Fruit fly (Drosophila melanogaster) whole organism, larva: ENCODE data around the gene kin17.

Experiments used
- noc ChIP-seq: fragments of 200-800 bp; sonication (Bioruptor generic); optimal IDR thresholded peaks from 3 replicates; lab custom pipeline; 2019; ENCODE audit warnings: missing biosample characterization, mild to moderate bottlenecking, missing genetic modification characterization, moderate library complexity

kin17 gene

dm6 chr3L:20403493-20404379 lies 47.1 kb downstream of the kin17 start:
- TF ChIP-seq noc: no peak

- TF ChIP-seq noc: no peak
Measured at dm6 chr3L:20404515-20404914, 47.9 kb downstream of the kin17 start.

dm6 chr3L:20405337-20405887 lies 48.8 kb downstream of the kin17 start:
- no peak for TF ChIP-seq noc

DNA sequence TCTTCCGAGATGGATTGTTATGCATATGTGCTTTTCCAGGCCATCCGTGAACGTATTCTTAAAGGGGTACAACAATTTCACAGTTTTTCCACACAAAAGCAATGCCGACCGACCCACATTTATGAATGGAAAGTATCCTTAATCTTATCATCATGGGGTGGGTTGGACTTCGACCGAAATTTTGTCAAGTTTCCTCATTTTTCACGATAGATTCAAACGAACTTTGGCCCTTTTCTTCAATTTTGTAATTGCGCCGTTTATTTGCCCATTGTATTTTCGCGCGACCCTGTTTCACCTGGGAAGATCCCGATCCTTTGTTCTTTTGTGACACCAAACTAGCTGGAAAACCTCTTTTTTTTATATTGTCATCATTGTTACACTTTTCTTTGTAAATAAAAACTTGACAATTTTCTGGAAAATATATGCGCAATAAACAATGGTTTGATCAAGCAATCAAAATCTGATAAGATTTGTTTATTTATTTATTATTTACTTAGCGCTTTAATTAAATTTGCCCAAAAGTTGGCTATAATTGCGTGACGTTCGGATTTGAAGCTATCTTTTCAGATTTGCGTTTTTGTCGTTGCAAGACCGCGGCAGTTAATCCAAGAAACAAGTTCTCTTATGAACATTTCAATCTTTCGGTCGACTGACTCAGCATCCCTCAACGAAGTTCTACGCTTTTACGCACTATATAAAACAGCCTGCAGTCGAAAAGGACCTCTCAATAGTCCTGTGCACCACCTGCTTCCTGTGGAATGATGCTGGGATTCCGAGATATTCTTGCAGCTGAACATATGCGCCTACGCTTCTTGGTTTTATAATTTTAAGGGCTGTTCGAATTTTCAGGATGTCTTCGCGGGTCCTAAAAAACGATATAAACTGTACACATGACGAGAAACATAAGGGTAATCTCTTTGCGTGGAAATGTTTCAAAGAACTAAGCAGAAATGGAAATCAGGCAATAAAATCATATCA lies 49.7 kb downstream of the kin17 start:
- no peak for TF ChIP-seq noc
